Fruit fly (Drosophila melanogaster) whole organism, adult: ENCODE data around the gene Ugt302C1.

ENCODE experiments used
- CG11617 ChIP-seq: fragments of 200-800 bp; sonication (Bioruptor generic); optimal IDR thresholded peaks from 2 replicates; lab custom pipeline; 2017; ENCODE audit warnings: mild to moderate bottlenecking, missing biosample characterization, missing genetic modification reagents, missing genetic modification characterization
- CG12768 ChIP-seq: fragments of 200-800 bp; sonication (Bioruptor generic); optimal IDR thresholded peaks from 2 replicates; lab custom pipeline; 2017; ENCODE audit warnings: missing biosample characterization, missing genetic modification characterization, mild to moderate bottlenecking, moderate library complexity, missing genetic modification reagents
- CG14711 ChIP-seq: fragments of 200-800 bp; sonication (Bioruptor generic); optimal IDR thresholded peaks from 2 replicates; lab custom pipeline; 2018; ENCODE audit warnings: missing biosample characterization, mild to moderate bottlenecking, missing genetic modification characterization, moderate library complexity
- CG1620 ChIP-seq: fragments of 200-800 bp; sonication (Bioruptor generic); optimal IDR thresholded peaks from 2 replicates; lab custom pipeline; 2016; ENCODE audit warnings: missing biosample characterization, missing genetic modification characterization
- CG33017 ChIP-seq: fragments of 200-800 bp; sonication (Bioruptor generic); optimal IDR thresholded peaks from 2 replicates; lab custom pipeline; 2018; ENCODE audit warnings: missing biosample characterization, mild to moderate bottlenecking, missing genetic modification characterization, moderate library complexity
- CG5204 ChIP-seq: fragments of 200-800 bp; sonication (Bioruptor generic); optimal IDR thresholded peaks from 2 replicates; lab custom pipeline; 2016; ENCODE audit warnings: missing biosample characterization, missing genetic modification characterization
- CG7045 ChIP-seq: fragments of 200-800 bp; sonication (Bioruptor generic); optimal IDR thresholded peaks from 2 replicates; lab custom pipeline; 2017; ENCODE audit warnings: missing biosample characterization, mild to moderate bottlenecking, missing genetic modification characterization
- CG7101 ChIP-seq: fragments of 200-800 bp; sonication (Bioruptor generic); optimal IDR thresholded peaks from 2 replicates; lab custom pipeline; 2018; ENCODE audit warnings: missing biosample characterization, mild to moderate bottlenecking, missing genetic modification characterization, moderate library complexity
- Clk ChIP-seq: fragments of 200-800 bp; sonication (Bioruptor generic); optimal IDR thresholded peaks from 2 replicates; lab custom pipeline; 2017; ENCODE audit warnings: missing biosample characterization, missing genetic modification characterization
- Crg-1 ChIP-seq: fragments of 200-800 bp; sonication (Bioruptor generic); optimal IDR thresholded peaks from 2 replicates; lab custom pipeline; 2016; ENCODE audit warnings: missing biosample characterization, missing genetic modification characterization
- Hr96 ChIP-seq: fragments of 200-800 bp; sonication (Bioruptor generic); optimal IDR thresholded peaks from 2 replicates; lab custom pipeline; 2016; ENCODE audit warnings: missing biosample characterization, missing genetic modification characterization
- Mnt ChIP-seq: fragments of 200-800 bp; sonication (Bioruptor generic); optimal IDR thresholded peaks from 2 replicates; lab custom pipeline; 2016; ENCODE audit warnings: missing biosample characterization, mild to moderate bottlenecking, missing genetic modification characterization
- bab1 ChIP-seq: fragments of 200-800 bp; sonication (Bioruptor generic); optimal IDR thresholded peaks from 3 replicates; lab custom pipeline; 2019; ENCODE audit warnings: missing biosample characterization, mild to moderate bottlenecking, missing genetic modification characterization, moderate library complexity
- cic ChIP-seq: fragments of 200-800 bp; sonication (Bioruptor generic); optimal IDR thresholded peaks from 2 replicates; lab custom pipeline; 2017; ENCODE audit warnings: missing biosample characterization, mild to moderate bottlenecking, missing genetic modification characterization, moderate library complexity
- cnc ChIP-seq, 2 experiments: fragments of >200 bp; optimal IDR thresholded peaks; 2 replicates each; lab custom pipeline; 2017
- kay ChIP-seq: fragments of 200-800 bp; sonication (Bioruptor generic); peaks from one replicate; lab custom pipeline; 2016; ENCODE audit warnings: missing biosample characterization, missing genetic modification characterization, borderline replicate concordance
- ovo ChIP-seq: fragments of 200-800 bp; sonication (Bioruptor generic); optimal IDR thresholded peaks from 2 replicates; lab custom pipeline; 2016; ENCODE audit warnings: missing biosample characterization, missing genetic modification characterization
- pad ChIP-seq: fragments of 200-800 bp; sonication (Bioruptor generic); optimal IDR thresholded peaks from 3 replicates; lab custom pipeline; 2017; ENCODE audit warnings: missing biosample characterization, missing genetic modification characterization, mild to moderate bottlenecking, moderate library complexity, missing genetic modification reagents
- tj ChIP-seq: fragments of 200-800 bp; sonication (Bioruptor generic); optimal IDR thresholded peaks from 3 replicates; lab custom pipeline; 2017; ENCODE audit warnings: missing biosample characterization, mild to moderate bottlenecking, missing genetic modification characterization, moderate library complexity
- toe ChIP-seq: fragments of 200-800 bp; sonication (Bioruptor generic); optimal IDR thresholded peaks from 2 replicates; lab custom pipeline; 2016; ENCODE audit warnings: missing biosample characterization, missing genetic modification characterization

The Ugt302C1 gene

dm6 chr3R:11177579-11177978 is 20.7 kb downstream of the Ugt302C1 start:
- TF ChIP-seq CG1620 (GFP tag; lab: Kevin White, UChicago), result no peak
- no peak for TF ChIP-seq tj (GFP tag; lab: Kevin White, UChicago)
- no peak for TF ChIP-seq CG33017 (tag; lab: Kevin White, UChicago)
- TF ChIP-seq ovo (GFP tag; lab: Kevin White, UChicago), result no peak
- no peak for TF ChIP-seq CG7101 (tag; lab: Kevin White, UChicago)
- TF ChIP-seq Crg-1, result no peak
- no peak for TF ChIP-seq kay
- no peak for TF ChIP-seq toe (GFP tag; lab: Kevin White, UChicago)
- no peak for TF ChIP-seq cnc (optimal IDR thresholded peaks at IDR 0.05; lab: Kevin White, UChicago)
- TF ChIP-seq CG5204, result no peak
- TF ChIP-seq CG7045, result no peak
- no peak for TF ChIP-seq CG12768

dm6 chr3R:11178300-11178699 is 21.4 kb downstream of the Ugt302C1 start:
- no peak for TF ChIP-seq CG1620 (GFP tag; lab: Kevin White, UChicago)
- TF ChIP-seq Crg-1, result no peak
- peak; percentile 59 for TF ChIP-seq kay
- no peak for TF ChIP-seq ovo (GFP tag; lab: Kevin White, UChicago)
- peak; percentile 2 for TF ChIP-seq Mnt (GFP tag; lab: Kevin White, UChicago)
- peak; percentile 66 for TF ChIP-seq CG12768
- no peak for TF ChIP-seq pad (GFP tag; lab: Kevin White, UChicago)
- peak; percentile 53 for TF ChIP-seq CG7101 (tag; lab: Kevin White, UChicago)
- no peak for TF ChIP-seq Clk (GFP tag; lab: Kevin White, UChicago)
- peak; percentile 49 for TF ChIP-seq CG7045
- peak; percentile 36 for TF ChIP-seq CG14711 (tag; lab: Kevin White, UChicago)
- no peak for TF ChIP-seq Hr96 (GFP tag; lab: Kevin White, UChicago)
- peak; percentile 12 for TF ChIP-seq CG5204
- peak; percentile 60 for TF ChIP-seq cic (GFP tag; lab: Kevin White, UChicago)
- peak; percentile 33 for TF ChIP-seq CG33017 (tag; lab: Kevin White, UChicago)
- no peak for TF ChIP-seq toe (GFP tag; lab: Kevin White, UChicago)
- TF ChIP-seq bab1, result no peak
- no peak for TF ChIP-seq tj (GFP tag; lab: Kevin White, UChicago)
- no peak for TF ChIP-seq cnc (optimal IDR thresholded peaks at IDR 0.05; lab: Kevin White, UChicago)
- peak; percentile 9 for TF ChIP-seq CG11617 (GFP tag; lab: Kevin White, UChicago)

- TF ChIP-seq CG11617 (GFP tag; lab: Kevin White, UChicago) (no peak), CG12768 (no peak), CG7045 (no peak), cic (GFP tag; lab: Kevin White, UChicago) (peak; percentile 80)
These were observed 38.9 kb downstream of the Ugt302C1 start, which contains the start of gene CG18577 for dm6 chr3R:11195792-11196191. Gene CG18577 (plus strand): TSS chr3R:11196092.

- TF ChIP-seq tj (GFP tag; lab: Kevin White, UChicago), result peak; percentile 89
- peak; percentile 88 for TF ChIP-seq ovo (GFP tag; lab: Kevin White, UChicago)
- peak; percentile 84 for TF ChIP-seq CG1620 (GFP tag; lab: Kevin White, UChicago)
- peak; percentile 93 for TF ChIP-seq pad (GFP tag; lab: Kevin White, UChicago)
- peak; percentile 96 for TF ChIP-seq kay
- TF ChIP-seq CG5204, result peak; percentile 94
- TF ChIP-seq CG11617 (GFP tag; lab: Kevin White, UChicago), result peak; percentile 98
- peak; percentile 100 for TF ChIP-seq CG7045
- peak; percentile 98 for TF ChIP-seq CG7101 (tag; lab: Kevin White, UChicago)
- TF ChIP-seq Mnt (GFP tag; lab: Kevin White, UChicago), result no peak
- peak; percentile 95 for TF ChIP-seq bab1
- peak; percentile 98 for TF ChIP-seq Clk (GFP tag; lab: Kevin White, UChicago)
- TF ChIP-seq Crg-1, result peak; percentile 80
- TF ChIP-seq toe (GFP tag; lab: Kevin White, UChicago), result peak; percentile 83
- TF ChIP-seq Hr96 (GFP tag; lab: Kevin White, UChicago), result peak; percentile 89
- TF ChIP-seq cic (GFP tag; lab: Kevin White, UChicago), result peak; percentile 98
- no peak for TF ChIP-seq cnc (optimal IDR thresholded peaks at IDR 0.05; lab: Kevin White, UChicago)
- TF ChIP-seq CG14711 (tag; lab: Kevin White, UChicago), result peak; percentile 96
- peak; percentile 97 for TF ChIP-seq CG33017 (tag; lab: Kevin White, UChicago)
- peak; percentile 99 for TF ChIP-seq CG12768
These were observed 39.9 kb downstream of the Ugt302C1 start for dm6 chr3R:11196648-11197388.

dm6 chr3R:11197389-11197716 is 40.5 kb downstream of the Ugt302C1 start, which contains the start of gene cu:
Gene cu (plus strand): TSS chr3R:11197592.
- no peak for TF ChIP-seq CG11617 (GFP tag; lab: Kevin White, UChicago)
- peak; percentile 83 for TF ChIP-seq Mnt (GFP tag; lab: Kevin White, UChicago)

- TF ChIP-seq ovo (GFP tag; lab: Kevin White, UChicago), result no peak
- peak; percentile 9 for TF ChIP-seq CG7045
- no peak for TF ChIP-seq CG11617 (GFP tag; lab: Kevin White, UChicago)
- TF ChIP-seq cic (GFP tag; lab: Kevin White, UChicago), result peak; percentile 92
- peak; percentile 95 for TF ChIP-seq Mnt (GFP tag; lab: Kevin White, UChicago)
- no peak for TF ChIP-seq toe (GFP tag; lab: Kevin White, UChicago)
- no peak for TF ChIP-seq Crg-1
- TF ChIP-seq cnc (optimal IDR thresholded peaks at IDR 0.05; lab: Kevin White, UChicago), result no peak
- TF ChIP-seq kay, result peak; percentile 68
- no peak for TF ChIP-seq CG1620 (GFP tag; lab: Kevin White, UChicago)
- TF ChIP-seq CG12768, result no peak
- TF ChIP-seq CG5204, result no peak
- peak; percentile 81 for TF ChIP-seq tj (GFP tag; lab: Kevin White, UChicago)
- peak; percentile 55 for TF ChIP-seq bab1
- no peak for TF ChIP-seq Hr96 (GFP tag; lab: Kevin White, UChicago)
- peak; percentile 50 for TF ChIP-seq pad (GFP tag; lab: Kevin White, UChicago)
These were observed 41.2 kb downstream of the Ugt302C1 start for dm6 chr3R:11198062-11198472.
